Fruit fly (Drosophila melanogaster) whole organism, prepupa: Measurements from ENCODE around the gene eIF2gamma.

Source experiments
- CG10631 ChIP-seq: fragments of 200-800 bp; sonication (Bioruptor generic); optimal IDR thresholded peaks from 2 replicates; lab custom pipeline; 2016; ENCODE audit warnings: missing biosample characterization, missing genetic modification characterization
- CG10669 ChIP-seq: fragments of 200-800 bp; sonication (Bioruptor generic); optimal IDR thresholded peaks from 3 replicates; lab custom pipeline; 2018; ENCODE audit warnings: missing biosample characterization, mild to moderate bottlenecking, missing genetic modification characterization, moderate library complexity
- CG11294 ChIP-seq: fragments of 200-800 bp; sonication (Bioruptor generic); IDR thresholded peaks from 2 replicates; pipeline ENCODE4 v1.3.6; 2022; ENCODE audit warnings: missing biosample characterization, missing genetic modification characterization
- CG11902 ChIP-seq: fragments of 200-800 bp; sonication (Bioruptor generic); optimal IDR thresholded peaks from 3 replicates; lab custom pipeline; 2016; ENCODE audit warnings: missing biosample characterization, missing genetic modification characterization
- CG15336 ChIP-seq: fragments of 200-800 bp; sonication (Bioruptor generic); IDR thresholded peaks from 2 replicates; pipeline ENCODE4 v1.3.6; 2022; ENCODE audit warnings: missing biosample characterization, missing genetic modification characterization
- CG1621 ChIP-seq: fragments of 200-800 bp; sonication (Bioruptor generic); optimal IDR thresholded peaks from 3 replicates; lab custom pipeline; 2018; ENCODE audit warnings: missing biosample characterization, mild to moderate bottlenecking, missing genetic modification characterization
- CG16779 ChIP-seq: fragments of 200-800 bp; sonication (Bioruptor generic); optimal IDR thresholded peaks from 3 replicates; lab custom pipeline; 2017; ENCODE audit warnings: missing biosample characterization, mild to moderate bottlenecking, missing genetic modification characterization
- CG3032 ChIP-seq: fragments of 200-800 bp; optimal IDR thresholded peaks from 2 replicates; lab custom pipeline; 2019; ENCODE audit warnings: missing biosample characterization, mild to moderate bottlenecking, missing genetic modification characterization, moderate library complexity
- CG31627 ChIP-seq: fragments of 200-800 bp; sonication (Bioruptor generic); optimal IDR thresholded peaks from 3 replicates; lab custom pipeline; 2016; ENCODE audit warnings: missing biosample characterization, missing genetic modification characterization
- CG32006 ChIP-seq: fragments of 200-800 bp; sonication (Bioruptor generic); optimal IDR thresholded peaks from 3 replicates; lab custom pipeline; 2017; ENCODE audit warnings: missing biosample characterization, mild to moderate bottlenecking, missing genetic modification characterization
- CG4318 ChIP-seq: fragments of 200-800 bp; sonication (Bioruptor generic); optimal IDR thresholded peaks from 3 replicates; lab custom pipeline; 2017; ENCODE audit warnings: missing biosample characterization, mild to moderate bottlenecking, missing genetic modification characterization
- CG6163 ChIP-seq: fragments of 200-800 bp; sonication (Bioruptor generic); IDR thresholded peaks from 3 replicates; pipeline ENCODE4 v1.3.6; 2022; ENCODE audit warnings: missing biosample characterization, missing genetic modification characterization
- CG6792 ChIP-seq: fragments of 200-800 bp; sonication (Bioruptor generic); optimal IDR thresholded peaks from 3 replicates; lab custom pipeline; 2016; ENCODE audit warnings: missing biosample characterization, missing genetic modification characterization
- CG6808 ChIP-seq: fragments of 200-800 bp; sonication (Bioruptor generic); optimal IDR thresholded peaks from 3 replicates; lab custom pipeline; 2017; ENCODE audit warnings: missing biosample characterization, missing genetic modification characterization, mild to moderate bottlenecking, moderate library complexity, missing genetic modification reagents
- CG7368 ChIP-seq: fragments of 200-800 bp; sonication (Bioruptor generic); optimal IDR thresholded peaks from 3 replicates; lab custom pipeline; 2016; ENCODE audit warnings: missing biosample characterization, missing genetic modification characterization
- CG8119 ChIP-seq: fragments of 200-800 bp; sonication (Bioruptor generic); IDR thresholded peaks from 3 replicates; pipeline ENCODE4 v1.3.6; 2022; ENCODE audit warnings: missing biosample characterization, missing genetic modification characterization
- CG8319 ChIP-seq: fragments of 200-800 bp; sonication (Bioruptor generic); optimal IDR thresholded peaks from 3 replicates; lab custom pipeline; 2016; ENCODE audit warnings: missing biosample characterization, missing genetic modification characterization
- CG8632 ChIP-seq: fragments of 200-800 bp; sonication (Bioruptor generic); optimal IDR thresholded peaks from 3 replicates; lab custom pipeline; 2016; ENCODE audit warnings: missing biosample characterization, missing genetic modification characterization
- Eip75B ChIP-seq: fragments of 200-800 bp; sonication (Bioruptor generic); optimal IDR thresholded peaks from 3 replicates; lab custom pipeline; 2016; ENCODE audit warnings: missing biosample characterization, missing genetic modification characterization
- Eip78C ChIP-seq: fragments of 200-800 bp; sonication (Bioruptor generic); peaks from one replicate; lab custom pipeline; 2016; ENCODE audit warnings: missing biosample characterization, missing genetic modification characterization
- Eip93F ChIP-seq: fragments of 200-800 bp; sonication (Bioruptor generic); optimal IDR thresholded peaks from 2 replicates; lab custom pipeline; 2016; ENCODE audit warnings: missing biosample characterization, mild to moderate bottlenecking, missing genetic modification characterization
- Ets21C ChIP-seq: fragments of 200-800 bp; sonication (Bioruptor generic); optimal IDR thresholded peaks from 3 replicates; lab custom pipeline; 2016; ENCODE audit warnings: missing biosample characterization, missing genetic modification characterization
- Gug ChIP-seq: fragments of 200-800 bp; sonication (Bioruptor generic); IDR thresholded peaks from 2 replicates; pipeline ENCODE4 v1.3.6; 2022; ENCODE audit warnings: missing biosample characterization, missing genetic modification characterization
- Hr38 ChIP-seq: sonication (Bioruptor generic); optimal IDR thresholded peaks from 2 replicates; lab custom pipeline; 2016; ENCODE audit warnings: missing biosample characterization, missing genetic modification characterization
- Hr39 ChIP-seq: fragments of 200-800 bp; sonication (Bioruptor generic); optimal IDR thresholded peaks from 2 replicates; lab custom pipeline; 2016; ENCODE audit warnings: missing biosample characterization, missing genetic modification characterization
- Hr4 ChIP-seq: fragments of 200-800 bp; sonication (Bioruptor generic); optimal IDR thresholded peaks from 3 replicates; lab custom pipeline; 2016; ENCODE audit warnings: missing biosample characterization, missing genetic modification characterization
- Lpt ChIP-seq: fragments of 200-800 bp; sonication (Bioruptor generic); optimal IDR thresholded peaks from 3 replicates; lab custom pipeline; 2016; ENCODE audit warnings: missing biosample characterization, missing genetic modification characterization
- OdsH ChIP-seq: fragments of 200-800 bp; sonication (Bioruptor generic); optimal IDR thresholded peaks from 3 replicates; lab custom pipeline; 2016; ENCODE audit warnings: missing biosample characterization, missing genetic modification characterization
- Smox ChIP-seq: fragments of 200-800 bp; sonication (Bioruptor generic); optimal IDR thresholded peaks from 3 replicates; lab custom pipeline; 2016; ENCODE audit warnings: missing biosample characterization, missing genetic modification characterization
- Sox102F ChIP-seq: fragments of 200-800 bp; sonication (Bioruptor generic); optimal IDR thresholded peaks from 2 replicates; lab custom pipeline; 2016; ENCODE audit warnings: missing biosample characterization, mild to moderate bottlenecking, missing genetic modification characterization
- Sox15 ChIP-seq: fragments of 200-800 bp; sonication (Bioruptor generic); optimal IDR thresholded peaks from 3 replicates; lab custom pipeline; 2016; ENCODE audit warnings: missing biosample characterization, missing genetic modification characterization
- achi ChIP-seq: fragments of 200-800 bp; sonication (Bioruptor generic); optimal IDR thresholded peaks from 3 replicates; lab custom pipeline; 2016; ENCODE audit warnings: missing biosample characterization, missing genetic modification characterization
- acj6 ChIP-seq: fragments of 200-800 bp; sonication (Bioruptor generic); optimal IDR thresholded peaks from 3 replicates; lab custom pipeline; 2016; ENCODE audit warnings: missing biosample characterization, missing genetic modification characterization
- cyc ChIP-seq: fragments of 200-800 bp; sonication (Bioruptor generic); optimal IDR thresholded peaks from 3 replicates; lab custom pipeline; 2016; ENCODE audit warnings: missing biosample characterization, missing genetic modification characterization
- dsx ChIP-seq: fragments of 200-800 bp; optimal IDR thresholded peaks from 3 replicates; lab custom pipeline; 2019; ENCODE audit warnings: missing biosample characterization, mild to moderate bottlenecking, missing genetic modification characterization, moderate library complexity; ENCODE audit not compliant: poor library complexity, severe bottlenecking
- eg ChIP-seq: fragments of 200-800 bp; sonication (Bioruptor generic); IDR thresholded peaks from 3 replicates; pipeline ENCODE4 v1.3.6; 2022; ENCODE audit warnings: missing biosample characterization, missing genetic modification characterization
- esn ChIP-seq: fragments of 200-800 bp; sonication (Bioruptor generic); optimal IDR thresholded peaks from 2 replicates; lab custom pipeline; 2016; ENCODE audit warnings: missing biosample characterization, mild to moderate bottlenecking, missing genetic modification characterization, moderate library complexity
- fd59A ChIP-seq: fragments of 200-800 bp; sonication (Bioruptor generic); optimal IDR thresholded peaks from 2 replicates; lab custom pipeline; 2017; ENCODE audit warnings: missing biosample characterization, mild to moderate bottlenecking, missing genetic modification characterization, missing genetic modification reagents
- fd85E ChIP-seq: fragments of 200-800 bp; sonication (Bioruptor generic); optimal IDR thresholded peaks from 3 replicates; lab custom pipeline; 2016; ENCODE audit warnings: missing biosample characterization, missing genetic modification characterization
- lz ChIP-seq: fragments of 200-800 bp; sonication (Bioruptor generic); optimal IDR thresholded peaks from 3 replicates; lab custom pipeline; 2016; ENCODE audit warnings: missing biosample characterization, missing genetic modification characterization
- pdm3 ChIP-seq: fragments of 200-800 bp; sonication (Bioruptor generic); optimal IDR thresholded peaks from 3 replicates; lab custom pipeline; 2016; ENCODE audit warnings: missing biosample characterization, missing genetic modification characterization
- ss ChIP-seq, 2 experiments: fragments of 200-800 bp; sonication (Bioruptor generic); optimal IDR thresholded peaks; 2 replicates in 1 of 2; 3 replicates in 1 of 2; lab custom pipeline; 2017 to 2018; ENCODE audit warnings: mild to moderate bottlenecking in 2 of 2, missing biosample characterization in 2 of 2, missing genetic modification characterization in 2 of 2, moderate library complexity in 1 of 2
- svp ChIP-seq: fragments of 200-800 bp; sonication (Bioruptor generic); peaks from one replicate; lab custom pipeline; 2016; ENCODE audit warnings: missing biosample characterization, missing genetic modification characterization
- topi ChIP-seq: fragments of 200-800 bp; sonication (Bioruptor generic); optimal IDR thresholded peaks from 3 replicates; lab custom pipeline; 2016; ENCODE audit warnings: missing biosample characterization, missing genetic modification characterization
- vri ChIP-seq: fragments of 200-800 bp; sonication (Bioruptor generic); optimal IDR thresholded peaks from 3 replicates; lab custom pipeline; 2016; ENCODE audit warnings: missing biosample characterization, mild to moderate bottlenecking, missing genetic modification characterization

eIF2gamma gene

dm6 chr3R:15268426-15268825 lies 5.2 kb upstream of the eIF2gamma start, which contains the start of the genes CG14864 and Zip88E:
TSS of gene CG14864 (minus strand) at chr3R:15268538.
TSS of gene Zip88E (plus strand) at chr3R:15268662.
- no peak for TF ChIP-seq Lpt
- no peak for TF ChIP-seq CG6163 (GFP tag; lab: Robert Waterston, UW)

DNA sequence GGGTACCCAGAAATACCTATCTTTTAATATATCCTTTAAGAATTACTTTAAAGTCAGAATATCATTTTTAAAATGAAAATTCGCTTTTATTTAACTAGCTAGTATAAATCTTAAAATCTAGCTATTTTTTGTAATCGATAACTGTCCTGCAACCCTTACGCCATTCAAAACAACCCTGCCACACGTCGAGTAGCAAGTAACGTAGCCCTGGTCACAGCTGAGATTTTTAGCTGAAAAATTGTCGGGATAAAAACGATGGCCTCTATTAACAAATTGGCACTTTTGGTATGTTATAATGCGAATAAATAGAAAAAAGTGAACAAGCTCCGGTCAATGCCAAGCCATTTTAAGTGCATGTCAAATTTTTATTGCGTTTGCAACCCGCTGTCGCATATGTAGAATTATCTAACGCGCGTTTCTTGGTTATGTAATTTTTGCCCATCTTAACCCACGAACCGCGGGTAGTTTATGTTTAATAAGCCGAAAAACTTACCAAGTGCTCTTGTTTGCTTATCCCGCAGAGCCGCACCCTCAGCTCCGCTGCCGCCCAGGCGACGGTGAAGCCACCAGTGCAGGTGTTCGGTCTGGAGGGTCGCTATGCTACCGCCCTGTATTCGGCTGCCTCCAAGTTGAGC lies 2.3 kb upstream of the eIF2gamma start, which contains the start of gene ATPsynO:
ATPsynO (plus strand) TSS at position 186 of the 635 bp plus-strand sequence.
- TF ChIP-seq CG3032 (peak; percentile 35), CG8319 (no peak), esn (GFP tag; lab: Kevin White, UChicago) (peak; percentile 16), vri (peak; percentile 93)
- TF ChIP-seq, all 60 proteins: peak for 3

DNA sequence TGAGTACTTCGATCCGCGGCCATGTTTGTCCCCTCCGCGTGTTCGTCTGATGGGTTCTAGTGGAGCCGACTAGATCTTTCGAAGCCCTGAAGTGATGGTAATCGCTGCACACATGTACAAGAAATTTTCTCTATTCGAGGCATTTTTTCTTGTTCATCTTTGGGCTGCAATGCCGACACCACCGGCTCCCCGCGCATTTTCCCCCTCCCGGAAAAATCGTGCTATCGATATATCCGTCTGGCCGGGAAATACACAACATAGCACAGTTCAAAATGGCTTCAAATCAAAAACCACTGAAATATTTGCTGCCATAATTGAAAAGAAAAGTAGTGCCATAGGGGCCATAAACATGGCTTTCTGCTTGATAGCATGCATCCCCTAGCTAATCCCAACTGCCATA lies 688 bp upstream of the eIF2gamma start:
- TF ChIP-seq CG11294 (GFP tag; lab: Robert Waterston, UW) (no peak), pdm3 (GFP tag; lab: Kevin White, UChicago) (no peak), CG6808 (GFP tag; lab: Kevin White, UChicago) (no peak), fd85E (GFP tag; lab: Kevin White, UChicago) (no peak), CG1621 (tag; lab: Kevin White, UChicago) (no peak), CG7368 (no peak), CG15336 (GFP tag; lab: Robert Waterston, UW) (no peak), dsx (no peak)

dm6 chr3R:15250454-15250853 lies 12.8 kb downstream of the eIF2gamma start:
- TF ChIP-seq cyc (GFP tag; lab: Kevin White, UChicago) (peak; percentile 30), lz (GFP tag; lab: Kevin White, UChicago) (peak; percentile 51), Eip78C (GFP tag; lab: Kevin White, UChicago) (peak; percentile 74), Smox (GFP tag; lab: Kevin White, UChicago) (peak; percentile 45), acj6 (GFP tag; lab: Kevin White, UChicago) (peak; percentile 49), Hr4 (peak; percentile 56), CG32006 (peak; percentile 73), Sox15 (no peak), Eip93F (GFP tag; lab: Kevin White, UChicago) (no peak), CG10669 (GFP tag; lab: Kevin White, UChicago) (no peak), CG31627 (GFP tag; lab: Kevin White, UChicago) (peak; percentile 3), achi (GFP tag; lab: Kevin White, UChicago) (peak; percentile 72), CG10631 (GFP tag; lab: Kevin White, UChicago) (peak; percentile 66), CG11294 (GFP tag; lab: Robert Waterston, UW) (peak; percentile 65; the same call in 1 of the 2 replicates), CG11902 (no peak), Eip75B (GFP tag; lab: Kevin White, UChicago) (peak; percentile 50), Hr38 (GFP tag; lab: Kevin White, UChicago) (no peak), CG15336 (GFP tag; lab: Robert Waterston, UW) (peak; percentile 76), Ets21C (GFP tag; lab: Kevin White, UChicago) (no peak), eg (GFP tag; lab: Robert Waterston, UW) (peak; percentile 74; the same call in 1 of the 3 replicates), CG4318 (peak; percentile 36), CG8119 (GFP tag; lab: Robert Waterston, UW) (peak; percentile 69), Hr39 (GFP tag; lab: Kevin White, UChicago) (peak; percentile 21), Sox102F (GFP tag; lab: Kevin White, UChicago) (no peak), CG16779 (tag; lab: Kevin White, UChicago) (no peak), CG8632 (GFP tag; lab: Kevin White, UChicago) (peak; percentile 45), fd59A (GFP tag; lab: Kevin White, UChicago) (peak; percentile 40), topi (GFP tag; lab: Kevin White, UChicago) (peak; percentile 48), CG6808 (GFP tag; lab: Kevin White, UChicago) (no peak), OdsH (GFP tag; lab: Kevin White, UChicago) (no peak), Gug (GFP tag; lab: Robert Waterston, UW) (peak; percentile 58), ss (GFP tag; optimal IDR thresholded peaks at IDR 0.05; lab: Kevin White, UChicago) (no peak), CG6163 (GFP tag; lab: Robert Waterston, UW) (peak; percentile 80), svp (GFP tag; lab: Kevin White, UChicago) (peak; percentile 72), CG6792 (GFP tag; lab: Kevin White, UChicago) (peak; percentile 46)
